Worm (Caenorhabditis elegans) whole organism, L4 larva: ENCODE measurements around the gene pdhb-1.

ENCODE experiments used
- D1046.2 ChIP-seq: fragments of 200-800 bp; sonication (Bioruptor generic); IDR thresholded peaks from 2 replicates; pipeline ENCODE4 v1.3.6; 2022; ENCODE audit warnings: missing genetic modification characterization, missing compliant biosample characterization
- F37D6.2 ChIP-seq: sonication (generic microtip); optimal IDR thresholded peaks from 2 replicates; lab custom pipeline; 2016; ENCODE audit warnings: mild to moderate bottlenecking, missing genetic modification characterization, missing compliant biosample characterization
- F49E8.2 ChIP-seq: sonication (generic microtip); optimal IDR thresholded peaks from 2 replicates; lab custom pipeline; 2016; ENCODE audit warnings: missing compliant biosample characterization, mild to moderate bottlenecking, missing genetic modification characterization, borderline replicate concordance
- R02D3.7 ChIP-seq: fragments of 150-350 bp; sonication (generic microtip); optimal IDR thresholded peaks from 3 replicates; lab custom pipeline; 2014; ENCODE audit warnings: missing biosample characterization, missing genetic modification characterization
- Y48G9A.11 ChIP-seq: fragments of 200-800 bp; sonication (Bioruptor generic); IDR thresholded peaks from 2 replicates; pipeline ENCODE4 v1.3.6; 2022; ENCODE audit warnings: missing genetic modification reagents, missing genetic modification characterization, missing compliant biosample characterization
- ZK337.2 ChIP-seq: fragments of 200-800 bp; sonication (Bioruptor generic); IDR thresholded peaks from 2 replicates; pipeline ENCODE4 v1.3.6; 2022; ENCODE audit warnings: missing genetic modification reagents, missing genetic modification characterization, missing compliant biosample characterization
- aly-2 ChIP-seq: sonication (generic microtip); optimal IDR thresholded peaks from 2 replicates; lab custom pipeline; 2018; ENCODE audit warnings: missing biosample characterization, missing genetic modification characterization
- ama-1 ChIP-seq: fragments of 150-350 bp; optimal IDR thresholded peaks from 2 replicates; lab custom pipeline; 2014; ENCODE audit warnings: inconsistent platforms, mixed read lengths
- arid-1 ChIP-seq: fragments of 200-800 bp; sonication (Bioruptor generic); conservative IDR thresholded peaks from 2 replicates; pipeline ENCODE4 v1.3.6; 2022; ENCODE audit warnings: missing genetic modification reagents, missing genetic modification characterization, missing compliant biosample characterization
- ceh-44 ChIP-seq: fragments of 200-800 bp; sonication (Bioruptor generic); IDR thresholded peaks from 2 replicates; pipeline ENCODE4 v1.3.6; 2022; ENCODE audit warnings: missing genetic modification reagents, missing genetic modification characterization, missing compliant biosample characterization
- ces-1 ChIP-seq: fragments of 150-350 bp; sonication (generic microtip); optimal IDR thresholded peaks from 4 replicates; lab custom pipeline; 2014; ENCODE audit warnings: missing biosample characterization, missing genetic modification reagents, missing genetic modification characterization
- cey-2 ChIP-seq: sonication (generic microtip); optimal IDR thresholded peaks from 3 replicates; lab custom pipeline; 2017; ENCODE audit warnings: missing genetic modification characterization, mild to moderate bottlenecking, missing compliant biosample characterization, antibody characterized with exemption, borderline replicate concordance; ENCODE audit not compliant: insufficient read depth
- daf-16 ChIP-seq, 3 experiments: sonication (generic microtip); optimal IDR thresholded peaks; 2 replicates each; lab custom pipeline; 2016 to 2017; ENCODE audit warnings: missing genetic modification characterization in 3 of 3, missing genetic modification reagents in 3 of 3, mild to moderate bottlenecking in 2 of 3, missing compliant biosample characterization in 2 of 3, missing biosample characterization in 1 of 3, moderate library complexity in 1 of 3
- dmd-6 ChIP-seq: fragments of 200-800 bp; sonication (Bioruptor generic); IDR thresholded peaks from 2 replicates; pipeline ENCODE4 v1.3.6; 2022; ENCODE audit warnings: missing genetic modification reagents, missing genetic modification characterization, missing compliant biosample characterization
- duxl-1 ChIP-seq: sonication (generic microtip); optimal IDR thresholded peaks from 2 replicates; lab custom pipeline; 2016; ENCODE audit warnings: mild to moderate bottlenecking, missing genetic modification characterization, moderate library complexity, missing compliant biosample characterization; ENCODE audit not compliant: poor library complexity
- dve-1 ChIP-seq: sonication (generic microtip); optimal IDR thresholded peaks from 2 replicates; lab custom pipeline; 2017; ENCODE audit warnings: antibody characterized with exemption, mild to moderate bottlenecking, missing genetic modification characterization, missing compliant biosample characterization; ENCODE audit not compliant: insufficient read depth
- egl-27 ChIP-seq: sonication (generic microtip); optimal IDR thresholded peaks from 3 replicates; lab custom pipeline; 2017; ENCODE audit warnings: missing biosample characterization, missing genetic modification reagents, missing genetic modification characterization
- egl-43 ChIP-seq: fragments of 200-800 bp; sonication (Bioruptor generic); IDR thresholded peaks from 2 replicates; pipeline ENCODE4 v1.3.6; 2022; ENCODE audit warnings: missing genetic modification reagents, missing genetic modification characterization, missing compliant biosample characterization
- fos-1 ChIP-seq: fragments of 150-350 bp; optimal IDR thresholded peaks from 2 replicates; lab custom pipeline; 2014; ENCODE audit warnings: missing biosample characterization, missing genetic modification characterization
- gei-8 ChIP-seq: fragments of 200-800 bp; sonication (Bioruptor generic); optimal IDR thresholded peaks from 2 replicates; lab custom pipeline; 2018; ENCODE audit warnings: mild to moderate bottlenecking, missing genetic modification characterization, missing compliant biosample characterization
- hlh-11 ChIP-seq: fragments of 200-800 bp; sonication (Bioruptor generic); optimal IDR thresholded peaks from 2 replicates; lab custom pipeline; 2018; ENCODE audit warnings: mild to moderate bottlenecking, missing genetic modification characterization, missing compliant biosample characterization
- hlh-30 ChIP-seq: sonication (generic microtip); optimal IDR thresholded peaks from 2 replicates; lab custom pipeline; 2017; ENCODE audit warnings: antibody characterized with exemption, mild to moderate bottlenecking, missing genetic modification characterization, missing compliant biosample characterization; ENCODE audit not compliant: insufficient read depth
- hmg-1.1 ChIP-seq: fragments of 200-800 bp; sonication (Bioruptor generic); IDR thresholded peaks from 2 replicates; pipeline ENCODE4 v1.3.6; 2022; ENCODE audit warnings: missing genetic modification reagents, missing genetic modification characterization, missing compliant biosample characterization
- lim-7 ChIP-seq: fragments of 200-800 bp; sonication (Bioruptor generic); IDR thresholded peaks from 2 replicates; pipeline ENCODE4 v1.3.6; 2022; ENCODE audit warnings: missing genetic modification characterization, missing compliant biosample characterization
- lin-1 ChIP-seq: fragments of 200-800 bp; sonication (Bioruptor generic); IDR thresholded peaks from 2 replicates; pipeline ENCODE4 v1.3.6; 2022; ENCODE audit warnings: missing genetic modification reagents, missing genetic modification characterization, missing compliant biosample characterization
- lin-13 ChIP-seq: fragments of 150-350 bp; optimal IDR thresholded peaks from 2 replicates; lab custom pipeline; 2014; ENCODE audit warnings: missing biosample characterization, missing genetic modification reagents, missing genetic modification characterization
- lin-29 ChIP-seq: fragments of 200-800 bp; sonication (Bioruptor generic); IDR thresholded peaks from 2 replicates; pipeline ENCODE4 v1.3.6; 2022; ENCODE audit warnings: missing genetic modification reagents, missing genetic modification characterization, missing compliant biosample characterization
- lsy-2 ChIP-seq, 2 experiments: fragments of 150-350 bp in 1 of 2; sonication (generic microtip) in 1 of 2; optimal IDR thresholded peaks; 2 replicates each; lab custom pipeline; 2014 to 2017; ENCODE audit warnings: missing biosample characterization in 2 of 2, missing genetic modification characterization in 2 of 2
- madf-9 ChIP-seq: fragments of 200-800 bp; sonication (Bioruptor generic); conservative IDR thresholded peaks from 2 replicates; pipeline ENCODE4 v1.3.6; 2022; ENCODE audit warnings: missing genetic modification reagents, missing genetic modification characterization, missing compliant biosample characterization
- mes-2 ChIP-seq: sonication (generic microtip); optimal IDR thresholded peaks from 2 replicates; lab custom pipeline; 2016; ENCODE audit warnings: missing genotype, mild to moderate bottlenecking, missing genetic modification characterization, missing compliant biosample characterization; ENCODE audit not compliant: poor library complexity, severe bottlenecking
- mxl-3 ChIP-seq: fragments of 200-800 bp; sonication (Bioruptor generic); optimal IDR thresholded peaks from 2 replicates; lab custom pipeline; 2018; ENCODE audit warnings: mild to moderate bottlenecking, missing genetic modification characterization, missing compliant biosample characterization
- nhr-237 ChIP-seq: sonication (generic microtip); optimal IDR thresholded peaks from 2 replicates; lab custom pipeline; 2017; ENCODE audit warnings: missing biosample characterization, missing genetic modification characterization
- nhr-25 ChIP-seq: sonication (generic microtip); optimal IDR thresholded peaks from 2 replicates; lab custom pipeline; 2017; ENCODE audit warnings: missing genetic modification characterization, mild to moderate bottlenecking, missing compliant biosample characterization, antibody characterized with exemption, moderate library complexity, borderline replicate concordance; ENCODE audit not compliant: insufficient read depth
- nhr-41 ChIP-seq: fragments of 200-800 bp; sonication (Bioruptor generic); IDR thresholded peaks from 2 replicates; pipeline ENCODE4 v1.3.6; 2022; ENCODE audit warnings: missing genetic modification reagents, missing genetic modification characterization, missing compliant biosample characterization
- nhr-42 ChIP-seq: fragments of 200-800 bp; sonication (Bioruptor generic); IDR thresholded peaks from 2 replicates; pipeline ENCODE4 v1.3.6; 2022; ENCODE audit warnings: missing genetic modification characterization, missing compliant biosample characterization
- nhr-6 ChIP-seq: fragments of 150-350 bp; optimal IDR thresholded peaks from 2 replicates; lab custom pipeline; 2014; ENCODE audit warnings: missing biosample characterization, missing genetic modification characterization
- nhr-77 ChIP-seq: fragments of 150-350 bp; optimal IDR thresholded peaks from 2 replicates; lab custom pipeline; 2014; ENCODE audit warnings: missing biosample characterization, missing genetic modification characterization
- pqm-1 ChIP-seq: sonication (generic microtip); optimal IDR thresholded peaks from 2 replicates; lab custom pipeline; 2017; ENCODE audit warnings: missing biosample characterization, missing genetic modification characterization
- rbr-2 ChIP-seq: sonication (generic microtip); optimal IDR thresholded peaks from 2 replicates; lab custom pipeline; 2016; ENCODE audit warnings: missing genotype, missing genetic modification characterization, missing compliant biosample characterization
- saeg-2 ChIP-seq: fragments of 200-800 bp; sonication (Bioruptor generic); IDR thresholded peaks from 2 replicates; pipeline ENCODE4 v1.3.6; 2022; ENCODE audit warnings: missing genetic modification reagents, missing genetic modification characterization, missing compliant biosample characterization
- skn-1 ChIP-seq: fragments of 150-350 bp; optimal IDR thresholded peaks from 2 replicates; lab custom pipeline; 2014; ENCODE audit warnings: missing biosample characterization, missing genetic modification characterization
- spr-1 ChIP-seq: sonication (generic microtip); optimal IDR thresholded peaks from 2 replicates; lab custom pipeline; 2016; ENCODE audit warnings: mild to moderate bottlenecking, missing genetic modification characterization, missing compliant biosample characterization
- tag-97 ChIP-seq: fragments of 200-800 bp; sonication (Bioruptor generic); IDR thresholded peaks from 2 replicates; pipeline ENCODE4 v1.3.6; 2022; ENCODE audit warnings: missing genetic modification characterization, missing compliant biosample characterization
- tra-1 ChIP-seq: fragments of 200-800 bp; sonication (Bioruptor generic); IDR thresholded peaks from 2 replicates; pipeline ENCODE4 v1.3.6; 2022; ENCODE audit warnings: missing genetic modification reagents, missing genetic modification characterization, missing compliant biosample characterization
- unc-62 ChIP-seq, 3 experiments: fragments of 150-350 bp in 1 of 3; sonication (generic microtip); optimal IDR thresholded peaks in 2 of 3; peaks in 1 of 3; 1 replicate in 1 of 3; 2 replicates in 2 of 3; lab custom pipeline; 2014 to 2017; ENCODE audit warnings: missing biosample characterization in 3 of 3, missing genetic modification characterization in 3 of 3, missing genetic modification reagents in 3 of 3, missing genotype in 1 of 3
- zag-1 ChIP-seq: fragments of 150-350 bp; optimal IDR thresholded peaks from 2 replicates; lab custom pipeline; 2014; ENCODE audit warnings: missing biosample characterization, missing genetic modification characterization
- zfp-3 ChIP-seq: fragments of 200-800 bp; sonication (Bioruptor generic); conservative IDR thresholded peaks from 2 replicates; pipeline ENCODE4 v1.3.6; 2022; ENCODE audit warnings: missing genetic modification reagents, missing genetic modification characterization, missing compliant biosample characterization
- ztf-7 ChIP-seq: fragments of 150-350 bp; optimal IDR thresholded peaks from 2 replicates; lab custom pipeline; 2014; ENCODE audit warnings: missing biosample characterization, missing genetic modification characterization

Gene pdhb-1

DNA sequence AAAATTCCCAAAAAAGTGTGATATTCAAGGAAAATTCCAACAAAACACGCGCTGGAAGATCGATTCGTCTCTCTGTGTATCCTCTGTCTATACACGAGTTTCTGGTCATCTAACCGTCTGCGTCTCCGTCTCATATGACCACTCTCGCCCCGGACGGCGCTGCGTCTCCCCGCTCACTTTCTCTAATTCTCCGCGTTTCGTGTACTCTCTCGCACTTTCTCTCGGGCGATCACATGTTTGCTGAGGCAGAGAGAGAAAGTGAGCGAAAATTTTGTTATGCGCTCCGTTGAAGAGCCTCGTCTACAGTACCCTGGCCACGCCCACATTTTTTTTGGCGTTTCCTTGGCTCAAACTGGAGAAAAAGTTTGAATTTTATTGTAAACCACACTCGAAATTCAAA lies 14.9 kb upstream of the pdhb-1 start (continued):
- TF ChIP-seq nhr-42 (GFP tag; lab: Robert Waterston, UW) (peak; percentile 80; the same call in 1 of the 2 replicates), gei-8 (GFP tag; lab: Kevin White, UChicago) (no peak), tag-97 (GFP tag; lab: Robert Waterston, UW) (no peak), mes-2 (tag; lab: Kevin White, UChicago) (peak; percentile 86), F49E8.2 (no peak), nhr-77 (tag; lab: Kevin White, UChicago) (peak; percentile 60), nhr-25 (tag; lab: Kevin White, UChicago) (peak; percentile 37), ZK337.2 (peak; percentile 54; the same call in 1 of the 2 replicates), ama-1 (lab: Kevin White, UChicago) (no peak), dmd-6 (peak; percentile 88), hmg-1.1 (GFP tag; lab: Robert Waterston, UW) (peak; percentile 95), zag-1 (tag; lab: Kevin White, UChicago) (no peak), tra-1 (GFP tag; lab: Robert Waterston, UW) (0 out of 2 replicates have a peak, but pooled peaks have one; percentile 46), F37D6.2 (peak; percentile 79), hlh-30 (tag; lab: Kevin White, UChicago) (peak; percentile 100), fos-1 (tag; lab: Kevin White, UChicago) (no peak), lin-1 (GFP tag; lab: Robert Waterston, UW) (peak; percentile 67; the same call in 1 of the 2 replicates), egl-27 (tag; lab: Kevin White, UChicago) (no peak), lin-13 (GFP tag; lab: Kevin White, UChicago) (peak; percentile 39), R02D3.7 (tag; lab: Kevin White, UChicago) (no peak), rbr-2 (peak; percentile 91), ztf-7 (tag; lab: Kevin White, UChicago) (no peak), unc-62 (GFP tag; optimal IDR thresholded peaks at IDR 0.05 in 1 of 2; lab: Kevin White, UChicago) (peak in 1 of 2 experiments; percentile 91), unc-62 (tag; optimal IDR thresholded peaks at IDR 0.05; lab: Kevin White, UChicago) (no peak), ces-1 (GFP tag; lab: Kevin White, UChicago) (peak; percentile 1), hlh-11 (tag; lab: Kevin White, UChicago) (peak; percentile 99), aly-2 (no peak), daf-16 (GFP tag; optimal IDR thresholded peaks at IDR 0.05; lab: Kevin White, UChicago) (peak; percentile 16 to 19), daf-16 (tag; optimal IDR thresholded peaks at IDR 0.05; lab: Kevin White, UChicago) (peak; percentile 76), D1046.2 (GFP tag; lab: Robert Waterston, UW) (no peak), skn-1 (peak; percentile 8), madf-9 (GFP tag; lab: Robert Waterston, UW) (peak; percentile 72), lin-29 (GFP tag; lab: Robert Waterston, UW) (no peak), pqm-1 (tag; lab: Kevin White, UChicago) (no peak), cey-2 (tag; lab: Kevin White, UChicago) (no peak), ceh-44 (GFP tag; lab: Robert Waterston, UW) (no peak), dve-1 (tag; lab: Kevin White, UChicago) (peak; percentile 89), egl-43 (GFP tag; lab: Robert Waterston, UW) (peak; percentile 74), duxl-1 (tag; lab: Kevin White, UChicago) (peak; percentile 83), lim-7 (GFP tag; lab: Robert Waterston, UW) (no peak), nhr-237 (tag; lab: Kevin White, UChicago) (no peak), spr-1 (tag; lab: Kevin White, UChicago) (peak; percentile 85), nhr-41 (GFP tag; lab: Robert Waterston, UW) (peak; percentile 43; the same call in 1 of the 2 replicates), zfp-3 (GFP tag; lab: Robert Waterston, UW) (0 out of 2 replicates have a peak, but pooled peaks have one; percentile 49), arid-1 (GFP tag; lab: Robert Waterston, UW) (peak; percentile 68; the same call in 1 of the 2 replicates), mxl-3 (GFP tag; lab: Kevin White, UChicago) (peak; percentile 93), lsy-2 (tag; optimal IDR thresholded peaks at IDR 0.05; lab: Kevin White, UChicago) (peak; percentile 82 to 94), Y48G9A.11 (GFP tag; lab: Robert Waterston, UW) (peak; percentile 41; the same call in 1 of the 2 replicates), saeg-2 (GFP tag; lab: Robert Waterston, UW) (0 out of 2 replicates have a peak, but pooled peaks have one; percentile 65), nhr-6 (tag; lab: Kevin White, UChicago) (peak; percentile 73)
